Fruit fly (Drosophila melanogaster) whole organism, embryonic: Measurements from ENCODE around the gene CG43925.

Experiments used
- Antp ChIP-seq: fragments of 200-800 bp; sonication (Bioruptor generic); optimal IDR thresholded peaks from 3 replicates; lab custom pipeline; 2016; ENCODE audit warnings: missing biosample characterization, missing genetic modification characterization
- Asciz ChIP-seq: fragments of 200-800 bp; sonication (Bioruptor generic); optimal IDR thresholded peaks from 2 replicates; lab custom pipeline; 2017; ENCODE audit warnings: missing biosample characterization, mild to moderate bottlenecking, missing genetic modification characterization, missing genetic modification reagents
- CG10543 ChIP-seq: fragments of 200-800 bp; sonication (Bioruptor generic); optimal IDR thresholded peaks from 3 replicates; lab custom pipeline; 2017; ENCODE audit warnings: missing biosample characterization, mild to moderate bottlenecking, missing genetic modification characterization, moderate library complexity
- CG13123 ChIP-seq: fragments of 200-800 bp; sonication (Bioruptor generic); optimal IDR thresholded peaks from 2 replicates; lab custom pipeline; 2016; ENCODE audit warnings: missing biosample characterization, missing genetic modification characterization
- CG13624 ChIP-seq: fragments of 200-800 bp; sonication (Bioruptor generic); optimal IDR thresholded peaks from 2 replicates; lab custom pipeline; 2016; ENCODE audit warnings: missing biosample characterization, missing genetic modification characterization
- CG15479 ChIP-seq: fragments of 200-800 bp; sonication (Bioruptor generic); optimal IDR thresholded peaks from 3 replicates; lab custom pipeline; 2019; ENCODE audit warnings: missing biosample characterization, mild to moderate bottlenecking, missing genetic modification characterization, moderate library complexity
- CG16813 ChIP-seq: fragments of 200-800 bp; sonication (Bioruptor generic); IDR thresholded peaks from 3 replicates; pipeline ENCODE4 v1.3.6; 2022; ENCODE audit warnings: missing biosample characterization, missing genetic modification characterization; ENCODE audit not compliant: partially characterized antibody
- CG17385 ChIP-seq: fragments of 200-800 bp; sonication (Bioruptor generic); optimal IDR thresholded peaks from 3 replicates; lab custom pipeline; 2018; ENCODE audit warnings: missing biosample characterization, mild to moderate bottlenecking, missing genetic modification characterization
- CG18764 ChIP-seq: fragments of 200-800 bp; sonication (Bioruptor generic); optimal IDR thresholded peaks from 3 replicates; lab custom pipeline; 2016; ENCODE audit warnings: missing biosample characterization, missing genetic modification characterization
- CG2712 ChIP-seq: fragments of 200-800 bp; optimal IDR thresholded peaks from 3 replicates; lab custom pipeline; 2019; ENCODE audit warnings: missing biosample characterization, mild to moderate bottlenecking, missing genetic modification characterization, moderate library complexity
- CG2889 ChIP-seq: fragments of 200-800 bp; sonication (Bioruptor generic); IDR thresholded peaks from 3 replicates; pipeline ENCODE4 v1.3.6; 2022; ENCODE audit warnings: missing biosample characterization, missing genetic modification characterization
- CG33213 ChIP-seq: fragments of 200-800 bp; sonication (Bioruptor generic); optimal IDR thresholded peaks from 3 replicates; lab custom pipeline; 2016; ENCODE audit warnings: missing biosample characterization, missing genetic modification characterization
- CG34376 ChIP-seq: fragments of 200-800 bp; sonication (Bioruptor generic); optimal IDR thresholded peaks from 2 replicates; lab custom pipeline; 2018; ENCODE audit warnings: missing biosample characterization, mild to moderate bottlenecking, missing genetic modification characterization
- CG4424 ChIP-seq: fragments of 200-800 bp; sonication (Bioruptor generic); optimal IDR thresholded peaks from 3 replicates; lab custom pipeline; 2016; ENCODE audit warnings: missing biosample characterization, missing genetic modification characterization
- CG4617 ChIP-seq: fragments of 200-800 bp; sonication (Bioruptor generic); optimal IDR thresholded peaks from 3 replicates; lab custom pipeline; 2016; ENCODE audit warnings: missing biosample characterization, missing genetic modification characterization, borderline replicate concordance
- CG8359 ChIP-seq: fragments of 200-800 bp; sonication (Bioruptor generic); optimal IDR thresholded peaks from 2 replicates; lab custom pipeline; 2017; ENCODE audit warnings: missing biosample characterization, mild to moderate bottlenecking, missing genetic modification characterization, borderline replicate concordance
- CG8924 ChIP-seq: fragments of 200-800 bp; optimal IDR thresholded peaks from 3 replicates; lab custom pipeline; 2019; ENCODE audit warnings: missing biosample characterization, mild to moderate bottlenecking, missing genetic modification characterization, moderate library complexity
- CG9876 ChIP-seq: fragments of 200-800 bp; sonication (Bioruptor generic); optimal IDR thresholded peaks from 2 replicates; lab custom pipeline; 2016; ENCODE audit warnings: missing biosample characterization, missing genetic modification characterization
- Dbx ChIP-seq: fragments of 200-800 bp; sonication (Bioruptor generic); IDR thresholded peaks from 3 replicates; pipeline ENCODE4 v1.3.6; 2022; ENCODE audit warnings: missing biosample characterization, missing genetic modification characterization
- Dek ChIP-seq: fragments of 200-800 bp; sonication (Bioruptor generic); optimal IDR thresholded peaks from 3 replicates; lab custom pipeline; 2019; ENCODE audit warnings: missing biosample characterization, mild to moderate bottlenecking, missing genetic modification characterization, moderate library complexity
- E2f2 ChIP-seq: fragments of 200-800 bp; sonication (Bioruptor generic); IDR thresholded peaks from 2 replicates; pipeline ENCODE4 v1.3.6; 2022; ENCODE audit warnings: missing biosample characterization, missing genetic modification characterization
- Eip74EF ChIP-seq, 2 experiments: fragments of 200-800 bp in 1 of 2; fragments of >200 bp in 1 of 2; sonication (Bioruptor generic) in 1 of 2; optimal IDR thresholded peaks; 2 replicates each; lab custom pipeline; 2017 to 2019; ENCODE audit warnings: missing biosample characterization in 2 of 2, missing genetic modification characterization in 2 of 2, mild to moderate bottlenecking in 1 of 2, moderate library complexity in 1 of 2
- Hr78 ChIP-seq, 2 experiments: fragments of 200-800 bp in 1 of 2; fragments of >200 bp in 1 of 2; sonication (Bioruptor generic) in 1 of 2; optimal IDR thresholded peaks; 2 replicates each; lab custom pipeline; 2017 to 2019; ENCODE audit warnings: missing biosample characterization in 2 of 2, missing genetic modification characterization in 2 of 2, mild to moderate bottlenecking in 1 of 2, moderate library complexity in 1 of 2
- Mad ChIP-seq: fragments of 200-800 bp; sonication (Bioruptor generic); optimal IDR thresholded peaks from 2 replicates; lab custom pipeline; 2016; ENCODE audit warnings: missing biosample characterization, missing genetic modification characterization
- NC2α ChIP-seq: fragments of 200-800 bp; sonication (Bioruptor generic); optimal IDR thresholded peaks from 2 replicates; lab custom pipeline; 2016; ENCODE audit warnings: missing biosample characterization, missing genetic modification characterization
- Oli ChIP-seq: fragments of 200-800 bp; sonication (Bioruptor generic); optimal IDR thresholded peaks from 2 replicates; lab custom pipeline; 2018; ENCODE audit warnings: missing biosample characterization, mild to moderate bottlenecking, missing genetic modification characterization, moderate library complexity
- Six4 ChIP-seq: fragments of 200-800 bp; sonication (Bioruptor generic); optimal IDR thresholded peaks from 2 replicates; lab custom pipeline; 2016; ENCODE audit warnings: missing biosample characterization, missing genetic modification characterization
- Sox102F ChIP-seq: fragments of 200-800 bp; sonication (Bioruptor generic); optimal IDR thresholded peaks from 2 replicates; lab custom pipeline; 2018; ENCODE audit warnings: missing biosample characterization, mild to moderate bottlenecking, missing genetic modification characterization, moderate library complexity
- Sry-δ ChIP-seq: fragments of 200-800 bp; sonication (Bioruptor generic); optimal IDR thresholded peaks from 2 replicates; lab custom pipeline; 2016; ENCODE audit warnings: missing biosample characterization, missing genetic modification characterization
- TFAM ChIP-seq: fragments of 200-800 bp; sonication (Bioruptor generic); optimal IDR thresholded peaks from 2 replicates; lab custom pipeline; 2017; ENCODE audit warnings: missing biosample characterization, missing genetic modification characterization, inconsistent platforms
- Vsx1 ChIP-seq: fragments of 200-800 bp; sonication (Bioruptor generic); optimal IDR thresholded peaks from 2 replicates; lab custom pipeline; 2017; ENCODE audit warnings: missing biosample characterization, mild to moderate bottlenecking, missing genetic modification characterization, missing genetic modification reagents
- ac ChIP-seq: fragments of 200-800 bp; sonication (Bioruptor generic); optimal IDR thresholded peaks from 3 replicates; lab custom pipeline; 2017; ENCODE audit warnings: missing biosample characterization, mild to moderate bottlenecking, missing genetic modification characterization
- ash1 ChIP-seq: fragments of 200-800 bp; sonication (Bioruptor generic); optimal IDR thresholded peaks from 2 replicates; lab custom pipeline; 2018; ENCODE audit warnings: missing biosample characterization, mild to moderate bottlenecking, missing genetic modification characterization
- br ChIP-seq: fragments of >200 bp; optimal IDR thresholded peaks from 2 replicates; lab custom pipeline; 2017
- bsh ChIP-seq, 2 experiments: fragments of 200-800 bp; sonication (Bioruptor generic); optimal IDR thresholded peaks; 2 replicates each; lab custom pipeline; 2017 to 2018; ENCODE audit warnings: mild to moderate bottlenecking in 2 of 2, missing biosample characterization in 2 of 2, missing genetic modification characterization in 2 of 2, moderate library complexity in 1 of 2
- ci ChIP-seq: fragments of 200-800 bp; sonication (Bioruptor generic); IDR thresholded peaks from 3 replicates; pipeline ENCODE4 v1.3.6; 2022; ENCODE audit warnings: missing biosample characterization, missing genetic modification characterization
- eyg ChIP-seq: fragments of 200-800 bp; sonication (Bioruptor generic); optimal IDR thresholded peaks from 3 replicates; lab custom pipeline; 2016; ENCODE audit warnings: missing biosample characterization, missing genetic modification characterization
- fd3F ChIP-seq: fragments of 200-800 bp; sonication (Bioruptor generic); optimal IDR thresholded peaks from 2 replicates; lab custom pipeline; 2018; ENCODE audit warnings: missing biosample characterization, mild to moderate bottlenecking, missing genetic modification characterization, moderate library complexity
- fru ChIP-seq: fragments of >200 bp; optimal IDR thresholded peaks from 2 replicates; lab custom pipeline; 2017
- gcm ChIP-seq: fragments of 200-800 bp; sonication (Bioruptor generic); optimal IDR thresholded peaks from 2 replicates; lab custom pipeline; 2019; ENCODE audit warnings: missing biosample characterization, mild to moderate bottlenecking, missing genetic modification characterization, moderate library complexity
- ind ChIP-seq: fragments of 200-800 bp; sonication (Bioruptor generic); optimal IDR thresholded peaks from 3 replicates; lab custom pipeline; 2016; ENCODE audit warnings: missing biosample characterization, missing genetic modification characterization
- ken ChIP-seq: fragments of 200-800 bp; sonication (Bioruptor generic); IDR thresholded peaks from 3 replicates; pipeline ENCODE4 v1.3.6; 2022; ENCODE audit warnings: missing biosample characterization, missing genetic modification characterization
- mirr ChIP-seq: fragments of 200-800 bp; sonication (Bioruptor generic); optimal IDR thresholded peaks from 3 replicates; lab custom pipeline; 2018; ENCODE audit warnings: missing biosample characterization, mild to moderate bottlenecking, missing genetic modification characterization
- nerfin-1 ChIP-seq: fragments of 200-800 bp; sonication (Bioruptor generic); optimal IDR thresholded peaks from 3 replicates; lab custom pipeline; 2019; ENCODE audit warnings: missing biosample characterization, mild to moderate bottlenecking, missing genetic modification characterization, moderate library complexity
- onecut ChIP-seq: fragments of 200-800 bp; sonication (Bioruptor generic); IDR thresholded peaks from 2 replicates; pipeline ENCODE4 v1.3.6; 2022; ENCODE audit warnings: missing biosample characterization, missing genetic modification characterization
- otp ChIP-seq: fragments of 200-800 bp; sonication (Bioruptor generic); IDR thresholded peaks from 3 replicates; pipeline ENCODE4, ENCODE4 v1.3.6; 2022; ENCODE audit warnings: missing biosample characterization, missing genetic modification characterization
- pros ChIP-seq: fragments of 200-800 bp; sonication (Bioruptor generic); optimal IDR thresholded peaks from 3 replicates; lab custom pipeline; 2019; ENCODE audit warnings: missing biosample characterization, mild to moderate bottlenecking, missing genetic modification characterization, moderate library complexity
- tin ChIP-seq: fragments of 200-800 bp; sonication (Bioruptor generic); optimal IDR thresholded peaks from 3 replicates; lab custom pipeline; 2016; ENCODE audit warnings: missing biosample characterization, missing genetic modification characterization
- unpg ChIP-seq: fragments of 200-800 bp; sonication (Bioruptor generic); optimal IDR thresholded peaks from 3 replicates; lab custom pipeline; 2018; ENCODE audit warnings: missing biosample characterization, mild to moderate bottlenecking, missing genetic modification characterization, moderate library complexity
- vnd ChIP-seq: fragments of 200-800 bp; sonication (Bioruptor generic); IDR thresholded peaks from 3 replicates; pipeline ENCODE4 v1.3.6; 2022; ENCODE audit warnings: missing biosample characterization, missing genetic modification characterization; ENCODE audit not compliant: partially characterized antibody
- yki ChIP-seq: fragments of >200 bp; optimal IDR thresholded peaks from 3 replicates; lab custom pipeline; 2018

The CG43925 gene

DNA sequence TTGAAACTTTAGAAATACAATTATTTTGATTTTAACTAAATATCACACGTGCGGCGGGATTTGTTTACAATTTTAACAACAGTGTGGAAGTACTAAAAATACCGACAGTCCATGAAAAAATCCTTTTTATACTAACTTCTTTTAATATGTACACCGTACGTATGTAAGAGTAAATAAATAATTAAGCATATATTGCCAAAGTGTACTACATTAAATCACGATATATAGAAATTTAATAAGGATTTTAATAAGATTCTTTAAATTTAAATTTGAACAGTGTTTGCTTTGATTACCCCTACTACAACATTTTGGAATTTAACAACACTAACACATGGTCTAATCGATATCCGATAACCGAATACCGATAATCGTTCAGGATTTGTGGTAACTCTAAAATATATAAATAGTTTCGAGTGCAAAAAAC, 46.0 kb downstream of the CG43925 start, which contains the start of the genes Ski6 and CG16812 (continued):
- TF ChIP-seq CG33213 (peak; percentile 33), Dbx (GFP tag; lab: Robert Waterston, UW) (peak; percentile 68), ind (peak; percentile 72), bsh (GFP tag; optimal IDR thresholded peaks at IDR 0.05; lab: Kevin White, UChicago) (peak in 1 of 2 experiments; percentile 79), gcm (GFP tag; lab: Kevin White, UChicago) (peak; percentile 68), CG10543 (no peak), CG16813 (GFP tag; lab: Robert Waterston, UW) (peak; percentile 63; the same call in 2 of the 3 replicates), ac (GFP tag; lab: Kevin White, UChicago) (no peak), TFAM (no peak), CG13123 (GFP tag; lab: Kevin White, UChicago) (peak; percentile 67), CG9876 (GFP tag; lab: Kevin White, UChicago) (no peak), Dek (tag; lab: Kevin White, UChicago) (peak; percentile 70), Oli (tag; lab: Kevin White, UChicago) (peak; percentile 42), CG4617 (GFP tag; lab: Kevin White, UChicago) (peak; percentile 65), E2f2 (peak; percentile 58; the same call in 1 of the 2 replicates), ash1 (no peak), ci (GFP tag; lab: Robert Waterston, UW) (0 out of 3 replicates have a peak, but pooled peaks have one; percentile 20), CG4424 (GFP tag; lab: Kevin White, UChicago) (peak; percentile 63), br (lab: Kevin White, UChicago) (no peak), pros (GFP tag; lab: Kevin White, UChicago) (no peak), CG15479 (GFP tag; lab: Kevin White, UChicago) (no peak), tin (GFP tag; lab: Kevin White, UChicago) (peak; percentile 66), nerfin-1 (peak; percentile 82), CG13624 (GFP tag; lab: Kevin White, UChicago) (peak; percentile 31), unpg (no peak), mirr (GFP tag; lab: Kevin White, UChicago) (no peak), eyg (no peak), onecut (peak; percentile 46), CG34376 (GFP tag; lab: Kevin White, UChicago) (no peak), Hr78 (GFP tag; optimal IDR thresholded peaks at IDR 0.05; lab: Kevin White, UChicago) (no peak), CG8924 (peak; percentile 86), CG17385 (GFP tag; lab: Kevin White, UChicago) (peak; percentile 58), otp (no peak), CG2712 (tag; lab: Kevin White, UChicago) (peak; percentile 87), CG8359 (no peak), Sry-δ (peak; percentile 42), Mad (peak; percentile 32), Sox102F (GFP tag; lab: Kevin White, UChicago) (peak; percentile 81), fd3F (GFP tag; lab: Kevin White, UChicago) (peak; percentile 66), CG2889 (no peak), Eip74EF (GFP tag; optimal IDR thresholded peaks at IDR 0.05; lab: Kevin White, UChicago) (no peak), NC2α (GFP tag; lab: Kevin White, UChicago) (no peak), Vsx1 (GFP tag; lab: Kevin White, UChicago) (no peak), Asciz (GFP tag; lab: Kevin White, UChicago) (no peak), fru (lab: Kevin White, UChicago) (no peak), ken (peak; percentile 50; the same call in 1 of the 3 replicates), CG18764 (GFP tag; lab: Kevin White, UChicago) (peak; percentile 47), Antp (GFP tag; lab: Kevin White, UChicago) (no peak), Six4 (GFP tag; lab: Kevin White, UChicago) (peak; percentile 46), yki (lab: Kevin White, UChicago) (no peak), vnd (GFP tag; lab: Robert Waterston, UW) (no peak)
